Fruit fly (Drosophila melanogaster) whole organism, embryonic: ENCODE measurements around the gene CG6216.

ENCODE experiments used
- Antp ChIP-seq: fragments of 200-800 bp; sonication (Bioruptor generic); optimal IDR thresholded peaks from 3 replicates; lab custom pipeline; 2016; ENCODE audit warnings: missing biosample characterization, missing genetic modification characterization
- C15 ChIP-seq: fragments of 200-800 bp; sonication (Bioruptor generic); IDR thresholded peaks from 3 replicates; pipeline ENCODE4 v1.3.6; 2022; ENCODE audit warnings: missing biosample characterization, missing genetic modification characterization
- CG10209 ChIP-seq: fragments of 200-800 bp; sonication (Bioruptor generic); optimal IDR thresholded peaks from 3 replicates; lab custom pipeline; 2017; ENCODE audit warnings: missing biosample characterization, mild to moderate bottlenecking, missing genetic modification characterization, missing genetic modification reagents
- CG11093 ChIP-seq: fragments of 200-800 bp; sonication (Bioruptor generic); IDR thresholded peaks from 3 replicates; pipeline ENCODE4 v1.3.6; 2022; ENCODE audit warnings: missing biosample characterization, missing genetic modification characterization
- CG12071 ChIP-seq: fragments of 200-800 bp; sonication (Bioruptor generic); optimal IDR thresholded peaks from 3 replicates; lab custom pipeline; 2018; ENCODE audit warnings: missing biosample characterization, mild to moderate bottlenecking, missing genetic modification characterization
- CG13296 ChIP-seq: fragments of 200-800 bp; sonication (Bioruptor generic); optimal IDR thresholded peaks from 3 replicates; lab custom pipeline; 2018; ENCODE audit warnings: missing biosample characterization, mild to moderate bottlenecking, missing genetic modification characterization
- CG15011 ChIP-seq: fragments of 200-800 bp; sonication (Bioruptor generic); optimal IDR thresholded peaks from 3 replicates; lab custom pipeline; 2018; ENCODE audit warnings: missing biosample characterization, mild to moderate bottlenecking, missing genetic modification characterization
- CG1529 ChIP-seq: fragments of 200-800 bp; sonication (Bioruptor generic); optimal IDR thresholded peaks from 3 replicates; lab custom pipeline; 2018; ENCODE audit warnings: missing biosample characterization, missing genetic modification characterization
- CG1792 ChIP-seq: fragments of 200-800 bp; sonication (Bioruptor generic); optimal IDR thresholded peaks from 2 replicates; lab custom pipeline; 2016; ENCODE audit warnings: missing biosample characterization, missing genetic modification characterization
- CG18011 ChIP-seq: fragments of 200-800 bp; sonication (Bioruptor generic); optimal IDR thresholded peaks from 2 replicates; lab custom pipeline; 2017; ENCODE audit warnings: missing biosample characterization, missing genetic modification characterization, mild to moderate bottlenecking, moderate library complexity, missing genotype
- CG31388 ChIP-seq: fragments of 200-800 bp; sonication (Bioruptor generic); optimal IDR thresholded peaks from 2 replicates; lab custom pipeline; 2016; ENCODE audit warnings: missing biosample characterization, missing genetic modification characterization
- CG33557 ChIP-seq: fragments of 200-800 bp; sonication (Bioruptor generic); optimal IDR thresholded peaks from 2 replicates; lab custom pipeline; 2019; ENCODE audit warnings: missing biosample characterization, mild to moderate bottlenecking, missing genetic modification characterization, moderate library complexity
- CG34224 ChIP-seq: fragments of 200-800 bp; sonication (Bioruptor generic); IDR thresholded peaks from 3 replicates; pipeline ENCODE4 v1.3.6; 2022; ENCODE audit warnings: missing biosample characterization, missing genetic modification characterization; ENCODE audit not compliant: partially characterized antibody
- CG34376 ChIP-seq: fragments of 200-800 bp; sonication (Bioruptor generic); optimal IDR thresholded peaks from 2 replicates; lab custom pipeline; 2018; ENCODE audit warnings: missing biosample characterization, mild to moderate bottlenecking, missing genetic modification characterization
- CG3995 ChIP-seq: fragments of 200-800 bp; sonication (Bioruptor generic); optimal IDR thresholded peaks from 3 replicates; lab custom pipeline; 2016; ENCODE audit warnings: missing biosample characterization, missing genetic modification characterization
- CG4282 ChIP-seq: fragments of 200-800 bp; sonication (Bioruptor generic); optimal IDR thresholded peaks from 2 replicates; lab custom pipeline; 2016; ENCODE audit warnings: missing biosample characterization, missing genetic modification characterization
- CG5245 ChIP-seq: fragments of 200-800 bp; sonication (Bioruptor generic); optimal IDR thresholded peaks from 3 replicates; lab custom pipeline; 2016; ENCODE audit warnings: missing biosample characterization, missing genetic modification characterization
- CG6791 ChIP-seq: fragments of 200-800 bp; sonication (Bioruptor generic); IDR thresholded peaks from 3 replicates; pipeline ENCODE4 v1.3.6; 2022; ENCODE audit warnings: missing biosample characterization, missing genetic modification characterization; ENCODE audit not compliant: partially characterized antibody
- CG7372 ChIP-seq: fragments of 200-800 bp; sonication (Bioruptor generic); IDR thresholded peaks from 2 replicates; pipeline ENCODE4 v1.3.6; 2022; ENCODE audit warnings: missing biosample characterization, missing genetic modification characterization
- CG9727 ChIP-seq: fragments of 200-800 bp; sonication (Bioruptor generic); optimal IDR thresholded peaks from 3 replicates; lab custom pipeline; 2017; ENCODE audit warnings: missing biosample characterization, mild to moderate bottlenecking, missing genetic modification characterization
- Chrac-16 ChIP-seq: fragments of 200-800 bp; sonication (Bioruptor generic); optimal IDR thresholded peaks from 3 replicates; lab custom pipeline; 2016; ENCODE audit warnings: missing biosample characterization, missing genetic modification characterization
- CkIIα-i1 ChIP-seq: fragments of 200-800 bp; sonication (Bioruptor generic); IDR thresholded peaks from 2 replicates; pipeline ENCODE4 v1.3.6; 2022; ENCODE audit warnings: missing biosample characterization, missing genetic modification characterization
- Deaf1 ChIP-seq: fragments of 200-800 bp; optimal IDR thresholded peaks from 3 replicates; lab custom pipeline; 2019; ENCODE audit warnings: missing biosample characterization, mild to moderate bottlenecking, missing genetic modification characterization, moderate library complexity
- Dip2 ChIP-seq: fragments of 200-800 bp; sonication (Bioruptor generic); IDR thresholded peaks from 2 replicates; pipeline ENCODE4 v1.3.6; 2022; ENCODE audit warnings: missing biosample characterization, missing genetic modification characterization
- Doc3 ChIP-seq: fragments of 200-800 bp; sonication (Bioruptor generic); IDR thresholded peaks from 3 replicates; pipeline ENCODE4 v1.3.6; 2022; ENCODE audit warnings: missing biosample characterization, missing genetic modification characterization; ENCODE audit not compliant: partially characterized antibody
- Fer1 ChIP-seq: fragments of 200-800 bp; sonication (Bioruptor generic); optimal IDR thresholded peaks from 2 replicates; lab custom pipeline; 2017; ENCODE audit warnings: missing biosample characterization, mild to moderate bottlenecking, missing genetic modification characterization
- HmgD ChIP-seq: fragments of 200-800 bp; sonication (Bioruptor generic); optimal IDR thresholded peaks from 3 replicates; lab custom pipeline; 2016; ENCODE audit warnings: missing biosample characterization, missing genetic modification characterization
- Hr3 ChIP-seq: fragments of 200-800 bp; sonication (Bioruptor generic); optimal IDR thresholded peaks from 3 replicates; lab custom pipeline; 2016; ENCODE audit warnings: missing biosample characterization, missing genetic modification characterization
- Lhr ChIP-seq: fragments of 200-800 bp; sonication (Bioruptor generic); optimal IDR thresholded peaks from 3 replicates; lab custom pipeline; 2017; ENCODE audit warnings: mild to moderate bottlenecking, missing biosample characterization, missing genetic modification reagents, missing genetic modification characterization
- Mes4 ChIP-seq: fragments of 200-800 bp; sonication (Bioruptor generic); optimal IDR thresholded peaks from 2 replicates; lab custom pipeline; 2016; ENCODE audit warnings: missing biosample characterization, missing genetic modification characterization
- Neu2 ChIP-seq: fragments of 200-800 bp; sonication (Bioruptor generic); optimal IDR thresholded peaks from 3 replicates; lab custom pipeline; 2016; ENCODE audit warnings: missing biosample characterization, missing genetic modification characterization, borderline replicate concordance
- Rx ChIP-seq: fragments of 200-800 bp; sonication (Bioruptor generic); IDR thresholded peaks from 2 replicates; pipeline ENCODE4 v1.3.6; 2022; ENCODE audit warnings: missing biosample characterization, missing genetic modification characterization
- Spps ChIP-seq: fragments of 200-800 bp; sonication (Bioruptor generic); optimal IDR thresholded peaks from 2 replicates; lab custom pipeline; 2018; ENCODE audit warnings: missing biosample characterization, mild to moderate bottlenecking, missing genetic modification characterization
- TFAM ChIP-seq: fragments of 200-800 bp; sonication (Bioruptor generic); optimal IDR thresholded peaks from 2 replicates; lab custom pipeline; 2017; ENCODE audit warnings: missing biosample characterization, missing genetic modification characterization, inconsistent platforms
- Trl ChIP-seq, 3 experiments: fragments of >200 bp in 2 of 3; fragments of 200-800 bp in 1 of 3; sonication (Bioruptor generic) in 1 of 3; optimal IDR thresholded peaks; 2 replicates in 1 of 3; 3 replicates in 2 of 3; lab custom pipeline; 2016 to 2017; ENCODE audit warnings: missing biosample characterization in 1 of 3, missing genetic modification characterization in 1 of 3
- al ChIP-seq: fragments of 200-800 bp; sonication (Bioruptor generic); IDR thresholded peaks from 2 replicates; pipeline ENCODE4 v1.3.6; 2022; ENCODE audit warnings: missing biosample characterization, missing genetic modification characterization
- chif ChIP-seq, 2 experiments: fragments of 200-800 bp; sonication (Bioruptor generic); optimal IDR thresholded peaks; 3 replicates each; lab custom pipeline; 2016; ENCODE audit warnings: missing biosample characterization in 2 of 2, missing genetic modification characterization in 2 of 2
- crol ChIP-seq: fragments of 200-800 bp; sonication (Bioruptor generic); IDR thresholded peaks from 2 replicates; pipeline ENCODE4 v1.3.6; 2022; ENCODE audit warnings: missing biosample characterization, missing genetic modification characterization
- dm ChIP-seq: fragments of 200-800 bp; sonication (Bioruptor generic); optimal IDR thresholded peaks from 3 replicates; lab custom pipeline; 2016; ENCODE audit warnings: missing biosample characterization, missing genetic modification characterization
- dmrt11E ChIP-seq: fragments of 200-800 bp; sonication (Bioruptor generic); optimal IDR thresholded peaks from 3 replicates; lab custom pipeline; 2018; ENCODE audit warnings: missing biosample characterization, mild to moderate bottlenecking, missing genetic modification characterization, moderate library complexity
- exex ChIP-seq: fragments of 200-800 bp; sonication (Bioruptor generic); optimal IDR thresholded peaks from 4 replicates; lab custom pipeline; 2018; ENCODE audit warnings: missing biosample characterization, mild to moderate bottlenecking, missing genetic modification characterization, moderate library complexity
- her ChIP-seq: fragments of 200-800 bp; sonication (Bioruptor generic); optimal IDR thresholded peaks from 2 replicates; lab custom pipeline; 2016; ENCODE audit warnings: missing biosample characterization, missing genetic modification characterization
- lmd ChIP-seq: fragments of 200-800 bp; sonication (Bioruptor generic); IDR thresholded peaks from 2 replicates; pipeline ENCODE4 v1.3.6; 2022; ENCODE audit warnings: missing biosample characterization, missing genetic modification characterization
- otp ChIP-seq: fragments of 200-800 bp; sonication (Bioruptor generic); IDR thresholded peaks from 3 replicates; pipeline ENCODE4, ENCODE4 v1.3.6; 2022; ENCODE audit warnings: missing biosample characterization, missing genetic modification characterization
- sd ChIP-seq: fragments of 200-800 bp; sonication (Bioruptor generic); optimal IDR thresholded peaks from 3 replicates; lab custom pipeline; 2018; ENCODE audit warnings: missing biosample characterization, mild to moderate bottlenecking, missing genetic modification characterization, moderate library complexity
- sna ChIP-seq: fragments of 200-800 bp; sonication (Bioruptor generic); IDR thresholded peaks from 2 replicates; pipeline ENCODE4 v1.3.6; 2022; ENCODE audit warnings: missing biosample characterization, missing genetic modification characterization; ENCODE audit not compliant: partially characterized antibody
- unc-4 ChIP-seq: fragments of 200-800 bp; sonication (Bioruptor generic); IDR thresholded peaks from 2 replicates; pipeline ENCODE4 v1.3.6; 2022; ENCODE audit warnings: missing biosample characterization, missing genetic modification characterization; ENCODE audit not compliant: partially characterized antibody
- z ChIP-seq: fragments of 200-800 bp; sonication (Bioruptor generic); IDR thresholded peaks from 3 replicates; pipeline ENCODE4 v1.3.6; 2022; ENCODE audit warnings: missing biosample characterization, missing genetic modification characterization

Gene CG6216

DNA sequence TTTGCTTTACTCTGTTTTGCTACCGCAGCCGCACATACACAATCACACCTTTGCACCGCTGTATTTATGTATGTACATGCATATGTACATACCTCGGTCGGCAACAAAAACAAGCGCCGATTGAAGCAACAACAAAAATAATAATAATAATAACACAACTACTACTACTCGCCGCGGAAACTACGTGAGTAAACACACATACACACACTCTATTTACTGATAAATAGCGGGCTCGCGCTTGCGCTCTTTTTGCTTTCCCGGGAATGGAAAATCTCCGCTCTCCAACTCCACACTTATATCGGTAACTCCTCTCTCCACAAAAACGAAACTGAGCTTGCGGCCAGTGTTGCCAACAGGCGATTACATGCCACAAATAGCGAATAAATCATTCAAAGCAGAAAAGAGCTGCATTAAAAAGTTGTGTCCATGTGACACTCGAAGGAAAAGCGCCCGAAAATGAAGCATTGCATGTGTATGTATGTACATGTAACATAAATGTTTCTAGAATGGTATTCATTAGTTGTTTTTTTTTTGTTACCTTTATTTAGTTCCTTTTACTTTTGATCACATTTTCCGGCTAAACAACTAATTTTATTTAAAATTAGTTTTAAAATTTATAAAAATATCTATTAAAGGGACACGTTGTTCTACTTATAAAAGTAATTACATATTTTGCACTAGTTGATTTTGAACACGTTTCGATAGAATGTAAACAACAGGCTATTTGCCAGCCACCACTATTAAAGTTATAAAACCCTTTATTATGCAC lies 31.8 kb downstream of the CG6216 start (continued):
- peak; percentile 24 for TF ChIP-seq CG4282 (GFP tag; lab: Kevin White, UChicago)
- TF ChIP-seq CG33557 (GFP tag; lab: Kevin White, UChicago) = peak; percentile 85
- TF ChIP-seq HmgD (GFP tag; lab: Kevin White, UChicago) = peak; percentile 35
- TF ChIP-seq CkIIα-i1 = no peak
- TF ChIP-seq CG9727 (GFP tag; lab: Kevin White, UChicago) = peak; percentile 77
- peak; percentile 23 to 65 for TF ChIP-seq chif (GFP tag; optimal IDR thresholded peaks at IDR 0.05; lab: Kevin White, UChicago)
- no peak for TF ChIP-seq TFAM (GFP tag; lab: Kevin White, UChicago)
- TF ChIP-seq dmrt11E = peak; percentile 44
- TF ChIP-seq sna (GFP tag; lab: Robert Waterston, UW) = no peak
- peak; percentile 81 for TF ChIP-seq CG10209 (GFP tag; lab: Kevin White, UChicago)
- peak; percentile 76 for TF ChIP-seq Mes4 (GFP tag; lab: Kevin White, UChicago)
- no peak for TF ChIP-seq CG6791
- 0 out of 2 replicates have a peak, but pooled peaks have one; percentile 11 for TF ChIP-seq crol
- TF ChIP-seq CG3995 (GFP tag; lab: Kevin White, UChicago) = no peak
- 0 out of 3 replicates have a peak, but pooled peaks have one; percentile 66 for TF ChIP-seq C15 (GFP tag; lab: Robert Waterston, UW)
- TF ChIP-seq sd (tag; lab: Kevin White, UChicago) = peak; percentile 93
- no peak for TF ChIP-seq Neu2 (GFP tag; lab: Kevin White, UChicago)
- peak; percentile 44 for TF ChIP-seq Spps
- no peak; the same call in 1 of the 2 replicates for TF ChIP-seq lmd (GFP tag; lab: Robert Waterston, UW)
- TF ChIP-seq dm (GFP tag; lab: Kevin White, UChicago) = peak; percentile 62
- TF ChIP-seq Hr3 = peak; percentile 19
- TF ChIP-seq CG15011 (GFP tag; lab: Kevin White, UChicago) = peak; percentile 75
- no peak for TF ChIP-seq al (GFP tag; lab: Robert Waterston, UW)
- peak; percentile 1 for TF ChIP-seq her
- TF ChIP-seq CG7372 = no peak
- TF ChIP-seq z (GFP tag; lab: Robert Waterston, UW) = no peak
- 0 out of 2 replicates have a peak, but pooled peaks have one; percentile 45 for TF ChIP-seq unc-4
- no peak for TF ChIP-seq Dip2
- no peak for TF ChIP-seq Rx
- TF ChIP-seq CG18011 (GFP tag; lab: Kevin White, UChicago) = peak; percentile 23
- peak; percentile 80 for TF ChIP-seq CG12071 (GFP tag; lab: Kevin White, UChicago)
- peak; percentile 65; the same call in 1 of the 3 replicates for TF ChIP-seq otp
- TF ChIP-seq CG13296 (GFP tag; lab: Kevin White, UChicago) = peak; percentile 83
- TF ChIP-seq Trl (optimal IDR thresholded peaks at IDR 0.05; lab: Kevin White, UChicago) = peak; percentile 77 to 78
- peak; percentile 59 for TF ChIP-seq Trl (GFP tag; optimal IDR thresholded peaks at IDR 0.05; lab: Kevin White, UChicago)
- TF ChIP-seq Fer1 (GFP tag; lab: Kevin White, UChicago) = peak; percentile 91
- peak; percentile 37 for TF ChIP-seq Lhr (GFP tag; lab: Kevin White, UChicago)
- TF ChIP-seq CG11093 = no peak; the same call in 2 of the 3 replicates
- TF ChIP-seq Chrac-16 = no peak
- peak; percentile 72 for TF ChIP-seq CG1529
- peak; percentile 45 for TF ChIP-seq CG5245 (GFP tag; lab: Kevin White, UChicago)
- peak; percentile 69 for TF ChIP-seq CG1792 (GFP tag; lab: Kevin White, UChicago)
- TF ChIP-seq CG34376 (GFP tag; lab: Kevin White, UChicago) = peak; percentile 95
- peak; percentile 65 for TF ChIP-seq Deaf1 (tag; lab: Kevin White, UChicago)
- peak; percentile 5 for TF ChIP-seq CG31388 (GFP tag; lab: Kevin White, UChicago)
- peak; percentile 43; the same call in 1 of the 3 replicates for TF ChIP-seq Doc3 (GFP tag; lab: Robert Waterston, UW)
- peak; percentile 12; the same call in 1 of the 3 replicates for TF ChIP-seq CG34224 (GFP tag; lab: Robert Waterston, UW)
- peak; percentile 35 for TF ChIP-seq Antp (GFP tag; lab: Kevin White, UChicago)
- TF ChIP-seq exex = peak; percentile 68
